Worm (Caenorhabditis elegans): ENCODE results near the gene F17C11.22.

Gene F17C11.22

DNA sequence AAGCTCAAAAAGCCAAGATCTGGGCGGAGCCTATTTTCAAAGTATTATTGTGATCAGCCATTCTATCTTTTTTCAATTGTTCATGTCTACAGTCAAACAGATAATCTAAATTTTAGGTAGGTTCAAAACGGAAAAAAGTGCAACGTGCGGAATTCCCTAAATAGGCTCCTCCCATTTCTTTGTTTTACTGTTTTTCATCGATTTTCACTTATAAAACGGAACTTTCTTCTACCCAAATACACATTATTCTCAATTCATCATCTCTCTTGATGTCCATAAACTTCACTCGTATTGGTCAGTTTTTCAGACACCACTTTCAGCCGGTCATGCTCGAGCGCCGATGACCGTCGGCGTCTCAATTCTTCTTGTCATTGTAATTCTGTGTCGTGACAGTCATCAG lies 28.8 kb upstream of the F17C11.22 start, which contains the start of gene F53B7.7:
Gene F53B7.7 (plus strand): TSS at position 301 of the 400 bp plus-strand sequence.
- TF ChIP-seq unc-62 (GFP tag; optimal IDR thresholded peaks at IDR 0.05) = no peak
- no peak for TF ChIP-seq zip-8 (tag; optimal IDR thresholded peaks at IDR 0.05)
- TF ChIP-seq ztf-11 (tag; optimal IDR thresholded peaks at IDR 0.05) = no peak
- no peak for TF ChIP-seq nhr-12 (tag; optimal IDR thresholded peaks at IDR 0.05)
- TF ChIP-seq lin-13 (tag; optimal IDR thresholded peaks at IDR 0.05) = no peak
- no peak for TF ChIP-seq elt-3 (tag; optimal IDR thresholded peaks at IDR 0.05)
- TF ChIP-seq unc-39 (tag; optimal IDR thresholded peaks at IDR 0.05) = no peak
- TF ChIP-seq unc-120 (tag; optimal IDR thresholded peaks at IDR 0.05; ENCODE audit: poor library complexity, severe bottlenecking) = no peak
- TF ChIP-seq pha-4 (tag; optimal IDR thresholded peaks at IDR 0.05) = no peak
- no peak for TF ChIP-seq ceh-83 (GFP tag; optimal IDR thresholded peaks at IDR 0.05)

- TF ChIP-seq nhr-76 (tag; optimal IDR thresholded peaks at IDR 0.05) (no peak), unc-39 (tag; optimal IDR thresholded peaks at IDR 0.05) (no peak), ceh-43 (GFP tag; optimal IDR thresholded peaks at IDR 0.05) (no peak), ceh-39 (tag; optimal IDR thresholded peaks at IDR 0.05) (no peak), elt-3 (tag; optimal IDR thresholded peaks at IDR 0.05) (no peak), sptf-1 (tag; optimal IDR thresholded peaks at IDR 0.05) (no peak), elt-1 (tag; optimal IDR thresholded peaks at IDR 0.05; ENCODE audit: borderline replicate concordance, insufficient read depth) (no peak), mep-1 (tag; optimal IDR thresholded peaks at IDR 0.05) (no peak), hlh-1 (tag; optimal IDR thresholded peaks at IDR 0.05) (no peak), mls-2 (tag; optimal IDR thresholded peaks at IDR 0.05) (no peak), cnd-1 (tag; optimal IDR thresholded peaks at IDR 0.05) (no peak), mab-5 (tag; optimal IDR thresholded peaks at IDR 0.05) (no peak), drap-1 (GFP tag; optimal IDR thresholded peaks at IDR 0.05) (no peak), ces-1 (GFP tag; optimal IDR thresholded peaks at IDR 0.05) (no peak), blmp-1 (tag; optimal IDR thresholded peaks at IDR 0.05) (no peak)
Measured at ce11 chrV:10991789-10992188, 21.8 kb upstream of the F17C11.22 start, which contains the start of gene frpr-9. Gene frpr-9, plus strand, starts transcription at chrV:10992089.

DNA sequence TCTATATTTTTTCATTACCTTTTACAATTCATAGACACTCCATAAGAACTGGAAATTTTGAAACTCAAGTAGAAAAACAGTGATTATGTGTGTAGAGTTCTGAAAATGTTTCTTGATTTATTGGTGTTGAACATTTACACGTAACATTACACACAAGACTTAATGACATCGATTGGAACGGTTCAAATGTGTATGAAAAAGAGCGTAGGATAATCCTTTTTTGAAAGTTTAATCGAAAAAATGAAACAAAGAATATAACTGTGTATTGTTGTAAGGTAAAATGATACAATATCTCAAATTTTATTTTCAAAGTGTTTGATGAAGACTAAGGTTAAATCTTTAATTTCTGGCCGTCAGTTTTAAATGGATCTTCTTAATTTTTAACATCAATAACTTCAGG lies 11.1 kb upstream of the F17C11.22 start, which contains the start of gene fig-1:
Gene fig-1 (minus strand): TSS at position 101 of the 400 bp plus-strand sequence.
- TF ChIP-seq ham-2 (GFP tag; optimal IDR thresholded peaks at IDR 0.05) (no peak), flh-1 (GFP tag; optimal IDR thresholded peaks at IDR 0.05) (no peak), elt-3 (tag; optimal IDR thresholded peaks at IDR 0.05) (no peak), nhr-12 (tag; optimal IDR thresholded peaks at IDR 0.05) (no peak), mls-2 (tag; optimal IDR thresholded peaks at IDR 0.05) (no peak), ceh-83 (GFP tag; optimal IDR thresholded peaks at IDR 0.05) (no peak), lin-32 (GFP tag; optimal IDR thresholded peaks at IDR 0.05) (no peak), mab-5 (tag; optimal IDR thresholded peaks at IDR 0.05) (no peak), M03D4.4 (tag; optimal IDR thresholded peaks at IDR 0.05) (no peak), drap-1 (GFP tag; optimal IDR thresholded peaks at IDR 0.05) (no peak), hlh-1 (tag; optimal IDR thresholded peaks at IDR 0.05) (no peak), elt-1 (tag; optimal IDR thresholded peaks at IDR 0.05; ENCODE audit: borderline replicate concordance, insufficient read depth) (no peak), unc-39 (tag; optimal IDR thresholded peaks at IDR 0.05) (no peak), mep-1 (tag; optimal IDR thresholded peaks at IDR 0.05) (no peak), ceh-43 (GFP tag; optimal IDR thresholded peaks at IDR 0.05) (no peak), pha-4 (tag; optimal IDR thresholded peaks at IDR 0.05) (no peak), sptf-1 (tag; optimal IDR thresholded peaks at IDR 0.05) (no peak), ces-1 (GFP tag; optimal IDR thresholded peaks at IDR 0.05) (no peak)

DNA sequence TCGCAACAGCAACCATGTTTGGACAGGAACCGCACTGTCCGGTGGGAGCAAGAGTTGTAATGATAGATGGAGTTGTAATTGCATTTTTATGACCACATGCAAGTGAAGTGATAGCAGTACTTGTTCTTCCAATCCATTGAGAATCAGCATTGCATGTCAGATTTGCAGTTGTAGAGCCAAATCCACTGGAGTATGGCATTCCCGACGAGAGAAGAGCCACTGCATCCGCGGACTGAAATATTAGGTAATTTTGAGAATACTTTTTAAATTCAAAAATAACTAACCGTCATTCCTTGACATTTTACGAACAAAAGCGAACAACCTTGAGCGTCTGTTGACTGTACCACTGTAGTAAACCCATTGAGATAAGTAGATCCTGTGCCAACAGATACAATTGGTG lies 5.1 kb upstream of the F17C11.22 start:
- TF ChIP-seq mab-5 (tag; optimal IDR thresholded peaks at IDR 0.05) (no peak), sem-2 (GFP tag; optimal IDR thresholded peaks at IDR 0.05) (no peak), ztf-11 (tag; optimal IDR thresholded peaks at IDR 0.05) (no peak), unc-62 (GFP tag; optimal IDR thresholded peaks at IDR 0.05) (no peak), nhr-12 (tag; optimal IDR thresholded peaks at IDR 0.05) (no peak), blmp-1 (tag; optimal IDR thresholded peaks at IDR 0.05) (no peak), ham-2 (GFP tag; optimal IDR thresholded peaks at IDR 0.05) (no peak), tbx-8 (GFP tag; optimal IDR thresholded peaks at IDR 0.05) (no peak), pha-4 (tag; optimal IDR thresholded peaks at IDR 0.05) (no peak)

DNA sequence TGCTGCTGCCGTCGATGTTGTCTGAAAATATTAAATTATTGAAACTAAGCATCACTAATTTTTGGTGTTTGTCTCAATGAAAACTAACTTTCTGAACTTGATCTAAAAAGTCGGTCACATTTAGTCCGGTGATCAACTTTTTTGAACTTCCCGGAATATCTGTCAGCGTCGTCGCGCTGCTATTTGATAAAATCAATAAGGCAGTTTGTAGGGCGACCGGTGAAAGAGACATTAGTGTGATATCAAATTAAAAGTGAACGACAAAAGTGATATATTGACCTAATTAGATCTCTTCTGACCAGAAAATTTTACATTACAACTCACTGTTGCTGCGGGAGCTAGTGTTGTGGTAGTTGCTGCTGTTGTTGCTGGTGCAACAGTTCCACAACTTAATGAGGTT lies 960 bp upstream of the F17C11.22 start:
- TF ChIP-seq nhr-2 (tag; optimal IDR thresholded peaks at IDR 0.05) = no peak
- no peak for TF ChIP-seq tbx-8 (GFP tag; optimal IDR thresholded peaks at IDR 0.05)
- no peak for TF ChIP-seq zip-8 (tag; optimal IDR thresholded peaks at IDR 0.05)
- TF ChIP-seq drap-1 (GFP tag; optimal IDR thresholded peaks at IDR 0.05) = no peak
- no peak for TF ChIP-seq flh-1 (GFP tag; optimal IDR thresholded peaks at IDR 0.05)

All from whole organism, mixed stage, embryonic.